Fruit fly (Drosophila melanogaster) whole organism, embryonic: ENCODE results near the gene CG44270.
A peak's percentile ranks its signal among the peaks of the same experiment; 100 is the strongest.

Experiments
- Awh ChIP-seq: fragments of 200-800 bp; sonication (Bioruptor generic); IDR thresholded peaks from 2 replicates; pipeline ENCODE4, ENCODE4 v1.3.6; 2022; ENCODE audit warnings: missing biosample characterization, missing genetic modification characterization
- B-H1 ChIP-seq: fragments of 200-800 bp; sonication (Bioruptor generic); IDR thresholded peaks from 3 replicates; pipeline ENCODE4 v1.3.6; 2022; ENCODE audit warnings: missing biosample characterization, missing genetic modification characterization
- CG1024 ChIP-seq: fragments of 200-800 bp; sonication (Bioruptor generic); IDR thresholded peaks from 2 replicates; pipeline ENCODE4 v1.3.6; 2022; ENCODE audit warnings: missing biosample characterization, missing genetic modification characterization
- CG10654 ChIP-seq: fragments of 200-800 bp; sonication (Bioruptor generic); optimal IDR thresholded peaks from 2 replicates; lab custom pipeline; 2016; ENCODE audit warnings: missing biosample characterization, missing genetic modification characterization
- CG11723 ChIP-seq: fragments of 200-800 bp; sonication (Bioruptor generic); optimal IDR thresholded peaks from 2 replicates; lab custom pipeline; 2017; ENCODE audit warnings: missing biosample characterization, mild to moderate bottlenecking, missing genetic modification characterization
- CG12219 ChIP-seq: fragments of 200-800 bp; sonication (Bioruptor generic); optimal IDR thresholded peaks from 3 replicates; lab custom pipeline; 2018; ENCODE audit warnings: missing biosample characterization, mild to moderate bottlenecking, missing genetic modification characterization
- CG14441 ChIP-seq: fragments of 200-800 bp; sonication (Bioruptor generic); IDR thresholded peaks from 2 replicates; pipeline ENCODE4 v1.3.6; 2022; ENCODE audit warnings: missing biosample characterization, missing genetic modification characterization
- CG14860 ChIP-seq: fragments of 200-800 bp; sonication (Bioruptor generic); IDR thresholded peaks from 3 replicates; pipeline ENCODE4 v1.3.6; 2022; ENCODE audit warnings: missing biosample characterization, missing genetic modification characterization; ENCODE audit not compliant: partially characterized antibody
- CG18599 ChIP-seq: fragments of 200-800 bp; sonication (Bioruptor generic); optimal IDR thresholded peaks from 3 replicates; lab custom pipeline; 2017; ENCODE audit warnings: missing biosample characterization, missing genetic modification characterization, mild to moderate bottlenecking, moderate library complexity, missing genetic modification reagents
- CG2202 ChIP-seq: fragments of 200-800 bp; sonication (Bioruptor generic); optimal IDR thresholded peaks from 2 replicates; lab custom pipeline; 2018; ENCODE audit warnings: missing biosample characterization, mild to moderate bottlenecking, missing genetic modification characterization
- CG30020 ChIP-seq: fragments of 200-800 bp; optimal IDR thresholded peaks from 2 replicates; lab custom pipeline; 2019; ENCODE audit warnings: missing biosample characterization, mild to moderate bottlenecking, missing genetic modification characterization, moderate library complexity
- CG3163 ChIP-seq: fragments of 200-800 bp; sonication (Bioruptor generic); optimal IDR thresholded peaks from 3 replicates; lab custom pipeline; 2016; ENCODE audit warnings: missing biosample characterization, missing genetic modification characterization
- CG33557 ChIP-seq: fragments of 200-800 bp; sonication (Bioruptor generic); optimal IDR thresholded peaks from 2 replicates; lab custom pipeline; 2019; ENCODE audit warnings: missing biosample characterization, mild to moderate bottlenecking, missing genetic modification characterization, moderate library complexity
- CG4707 ChIP-seq: fragments of 200-800 bp; sonication (Bioruptor generic); optimal IDR thresholded peaks from 2 replicates; lab custom pipeline; 2018; ENCODE audit warnings: missing biosample characterization, mild to moderate bottlenecking, missing genetic modification characterization, moderate library complexity
- CG5180 ChIP-seq: fragments of 200-800 bp; sonication (Bioruptor generic); optimal IDR thresholded peaks from 3 replicates; lab custom pipeline; 2017; ENCODE audit warnings: missing biosample characterization, missing genetic modification characterization, mild to moderate bottlenecking, moderate library complexity, missing genetic modification reagents
- CG6254 ChIP-seq: fragments of 200-800 bp; sonication (Bioruptor generic); optimal IDR thresholded peaks from 3 replicates; lab custom pipeline; 2017; ENCODE audit warnings: mild to moderate bottlenecking, missing biosample characterization, missing genetic modification reagents, missing genetic modification characterization
- CG6791 ChIP-seq: fragments of 200-800 bp; sonication (Bioruptor generic); IDR thresholded peaks from 3 replicates; pipeline ENCODE4 v1.3.6; 2022; ENCODE audit warnings: missing biosample characterization, missing genetic modification characterization; ENCODE audit not compliant: partially characterized antibody
- CG8359 ChIP-seq: fragments of 200-800 bp; sonication (Bioruptor generic); optimal IDR thresholded peaks from 2 replicates; lab custom pipeline; 2017; ENCODE audit warnings: missing biosample characterization, mild to moderate bottlenecking, missing genetic modification characterization, borderline replicate concordance
- CG8388 ChIP-seq: fragments of 200-800 bp; sonication (Bioruptor generic); optimal IDR thresholded peaks from 2 replicates; lab custom pipeline; 2019; ENCODE audit warnings: missing biosample characterization, mild to moderate bottlenecking, missing genetic modification characterization, moderate library complexity
- CG8765 ChIP-seq: fragments of 200-800 bp; sonication (Bioruptor generic); IDR thresholded peaks from 2 replicates; pipeline ENCODE4 v1.3.6; 2022; ENCODE audit warnings: missing biosample characterization, missing genetic modification characterization
- CG8944 ChIP-seq: fragments of 200-800 bp; sonication (Bioruptor generic); optimal IDR thresholded peaks from 3 replicates; lab custom pipeline; 2016; ENCODE audit warnings: missing biosample characterization, missing genetic modification characterization
- CG9932 ChIP-seq: fragments of 200-800 bp; sonication (Bioruptor generic); IDR thresholded peaks from 2 replicates; pipeline ENCODE4 v1.3.6; 2022; ENCODE audit warnings: missing biosample characterization, missing genetic modification characterization
- Camta ChIP-seq: fragments of 200-800 bp; sonication (Bioruptor generic); optimal IDR thresholded peaks from 2 replicates; lab custom pipeline; 2016; ENCODE audit warnings: missing biosample characterization, missing genetic modification characterization
- Doc2 ChIP-seq: fragments of 200-800 bp; sonication (Bioruptor generic); IDR thresholded peaks from 2 replicates; pipeline ENCODE4 v1.3.6; 2022; ENCODE audit warnings: missing biosample characterization, missing genetic modification characterization
- Hand ChIP-seq: fragments of 200-800 bp; sonication (Bioruptor generic); optimal IDR thresholded peaks from 2 replicates; lab custom pipeline; 2017; ENCODE audit warnings: mild to moderate bottlenecking, missing biosample characterization, missing genetic modification reagents, missing genetic modification characterization
- Hr3 ChIP-seq: fragments of 200-800 bp; sonication (Bioruptor generic); optimal IDR thresholded peaks from 3 replicates; lab custom pipeline; 2016; ENCODE audit warnings: missing biosample characterization, missing genetic modification characterization
- Oaz ChIP-seq: fragments of 200-800 bp; sonication (Bioruptor generic); IDR thresholded peaks from 2 replicates; pipeline ENCODE4 v1.3.6; 2022; ENCODE audit warnings: missing biosample characterization, missing genetic modification characterization
- Opbp ChIP-seq: fragments of 200-800 bp; sonication (Bioruptor generic); IDR thresholded peaks from 3 replicates; pipeline ENCODE4 v1.3.6; 2022; ENCODE audit warnings: missing biosample characterization, missing genetic modification characterization; ENCODE audit not compliant: partially characterized antibody
- Rx ChIP-seq: fragments of 200-800 bp; sonication (Bioruptor generic); IDR thresholded peaks from 2 replicates; pipeline ENCODE4 v1.3.6; 2022; ENCODE audit warnings: missing biosample characterization, missing genetic modification characterization
- amos ChIP-seq: fragments of 200-800 bp; sonication (Bioruptor generic); IDR thresholded peaks from 2 replicates; pipeline ENCODE4 v1.3.6; 2022; ENCODE audit warnings: missing biosample characterization, missing genetic modification characterization; ENCODE audit not compliant: partially characterized antibody
- ash1 ChIP-seq: fragments of 200-800 bp; sonication (Bioruptor generic); optimal IDR thresholded peaks from 2 replicates; lab custom pipeline; 2018; ENCODE audit warnings: missing biosample characterization, mild to moderate bottlenecking, missing genetic modification characterization
- br ChIP-seq: fragments of >200 bp; optimal IDR thresholded peaks from 2 replicates; lab custom pipeline; 2017
- bsh ChIP-seq, 2 experiments: fragments of 200-800 bp; sonication (Bioruptor generic); optimal IDR thresholded peaks; 2 replicates each; lab custom pipeline; 2017 to 2018; ENCODE audit warnings: mild to moderate bottlenecking in 2 of 2, missing biosample characterization in 2 of 2, missing genetic modification characterization in 2 of 2, moderate library complexity in 1 of 2
- btn ChIP-seq: fragments of 200-800 bp; sonication (Bioruptor generic); optimal IDR thresholded peaks from 2 replicates; lab custom pipeline; 2016; ENCODE audit warnings: missing biosample characterization, missing genetic modification characterization
- dan ChIP-seq: fragments of 200-800 bp; sonication (Bioruptor generic); IDR thresholded peaks from 2 replicates; pipeline ENCODE4 v1.3.6; 2022; ENCODE audit warnings: missing biosample characterization, missing genetic modification characterization
- ems ChIP-seq: fragments of 200-800 bp; sonication (Bioruptor generic); optimal IDR thresholded peaks from 3 replicates; lab custom pipeline; 2016; ENCODE audit warnings: missing biosample characterization, missing genetic modification characterization
- eyg ChIP-seq: fragments of 200-800 bp; sonication (Bioruptor generic); optimal IDR thresholded peaks from 3 replicates; lab custom pipeline; 2016; ENCODE audit warnings: missing biosample characterization, missing genetic modification characterization
- grn ChIP-seq: fragments of 200-800 bp; sonication (Bioruptor generic); optimal IDR thresholded peaks from 3 replicates; lab custom pipeline; 2017; ENCODE audit warnings: missing biosample characterization, missing genetic modification characterization
- org-1 ChIP-seq: fragments of 200-800 bp; sonication (Bioruptor generic); optimal IDR thresholded peaks from 2 replicates; lab custom pipeline; 2017; ENCODE audit warnings: missing biosample characterization, missing genetic modification characterization
- p53 ChIP-seq: fragments of 200-800 bp; sonication (Bioruptor generic); optimal IDR thresholded peaks from 2 replicates; lab custom pipeline; 2016; ENCODE audit warnings: missing biosample characterization, missing genetic modification characterization
- pan ChIP-seq, 4 experiments: fragments of >200 bp in 3 of 4; fragments of 200-800 bp in 1 of 4; sonication (Bioruptor generic) in 1 of 4; optimal IDR thresholded peaks in 3 of 4; IDR thresholded peaks in 1 of 4; 2 replicates each; pipeline versions ENCODE4 v1.3.6 to Lab custom; 2017 to 2022; ENCODE audit warnings: missing biosample characterization in 2 of 4, missing genetic modification characterization in 2 of 4, mixed read lengths in 1 of 4
- pb ChIP-seq: fragments of 200-800 bp; sonication (Bioruptor generic); optimal IDR thresholded peaks from 3 replicates; lab custom pipeline; 2016; ENCODE audit warnings: missing biosample characterization, missing genetic modification characterization
- pfk ChIP-seq: fragments of 200-800 bp; sonication (Bioruptor generic); optimal IDR thresholded peaks from 2 replicates; lab custom pipeline; 2018; ENCODE audit warnings: missing biosample characterization, mild to moderate bottlenecking, missing genetic modification characterization, moderate library complexity
- prd ChIP-seq, 3 experiments: fragments of >200 bp in 2 of 3; fragments of 200-800 bp in 1 of 3; sonication (Bioruptor generic) in 1 of 3; optimal IDR thresholded peaks in 2 of 3; IDR thresholded peaks in 1 of 3; 2 replicates in 2 of 3; 3 replicates in 1 of 3; pipeline versions ENCODE4 v1.3.6 to Lab custom; 2017 to 2022; ENCODE audit warnings: missing biosample characterization in 1 of 3, missing genetic modification characterization in 1 of 3
- ro ChIP-seq: fragments of 200-800 bp; sonication (Bioruptor generic); IDR thresholded peaks from 2 replicates; pipeline ENCODE4 v1.3.6; 2022; ENCODE audit warnings: missing biosample characterization, missing genetic modification characterization
- sim ChIP-seq: fragments of 200-800 bp; sonication (Bioruptor generic); IDR thresholded peaks from 2 replicates; pipeline ENCODE4 v1.3.6; 2022; ENCODE audit warnings: missing biosample characterization, missing genetic modification characterization
- tll ChIP-seq, 2 experiments: fragments of 200-800 bp in 1 of 2; fragments of >200 bp in 1 of 2; sonication (Bioruptor generic) in 1 of 2; optimal IDR thresholded peaks; 2 replicates each; lab custom pipeline; 2017 to 2019; ENCODE audit warnings: missing biosample characterization in 2 of 2, missing genetic modification characterization in 2 of 2, mild to moderate bottlenecking in 1 of 2, moderate library complexity in 1 of 2
- unpg ChIP-seq: fragments of 200-800 bp; sonication (Bioruptor generic); optimal IDR thresholded peaks from 3 replicates; lab custom pipeline; 2018; ENCODE audit warnings: missing biosample characterization, mild to moderate bottlenecking, missing genetic modification characterization, moderate library complexity
- wdn ChIP-seq: fragments of 200-800 bp; sonication (Bioruptor generic); IDR thresholded peaks from 2 replicates; pipeline ENCODE4 v1.3.6; 2022; ENCODE audit warnings: missing biosample characterization, missing genetic modification characterization
- yki ChIP-seq: fragments of >200 bp; optimal IDR thresholded peaks from 3 replicates; lab custom pipeline; 2018

Gene CG44270

dm6 chr2L:20527027-20527426 is 3.8 kb upstream of the CG44270 start (continued):
- TF ChIP-seq Camta (peak; percentile 5), amos (GFP tag; lab: Robert Waterston, UW) (no peak), Hr3 (GFP tag; lab: Kevin White, UChicago) (peak; percentile 50), ash1 (GFP tag; lab: Kevin White, UChicago) (no peak), CG8388 (GFP tag; lab: Kevin White, UChicago) (peak; percentile 45), B-H1 (no peak), CG9932 (GFP tag; lab: Robert Waterston, UW) (peak; percentile 52), br (lab: Kevin White, UChicago) (no peak), pan (optimal IDR thresholded peaks at IDR 0.05; lab: Kevin White, UChicago) (no peak), pan (GFP tag; optimal IDR thresholded peaks at IDR 0.05 in 1 of 2, IDR thresholded peaks at IDR 0.05 in 1 of 2) (peak in 1 of 2 experiments; percentile 59), CG3163 (no peak), btn (GFP tag; lab: Kevin White, UChicago) (no peak), CG14441 (peak; percentile 27; the same call in 1 of the 2 replicates), p53 (GFP tag; lab: Kevin White, UChicago) (no peak), Doc2 (GFP tag; lab: Robert Waterston, UW) (no peak), CG2202 (tag; lab: Kevin White, UChicago) (no peak), wdn (GFP tag; lab: Robert Waterston, UW) (no peak), CG33557 (GFP tag; lab: Kevin White, UChicago) (no peak), org-1 (peak; percentile 54), eyg (GFP tag; lab: Kevin White, UChicago) (no peak), CG30020 (tag; lab: Kevin White, UChicago) (no peak), Opbp (no peak), CG8765 (GFP tag; lab: Robert Waterston, UW) (no peak), Hand (peak; percentile 73), CG6791 (no peak), CG4707 (GFP tag; lab: Kevin White, UChicago) (peak; percentile 42), pfk (GFP tag; lab: Kevin White, UChicago) (no peak), Rx (GFP tag; lab: Robert Waterston, UW) (0 out of 2 replicates have a peak, but pooled peaks have one; percentile 40), sim (GFP tag; lab: Robert Waterston, UW) (no peak), CG18599 (peak; percentile 82), ems (GFP tag; lab: Kevin White, UChicago) (peak; percentile 55), bsh (GFP tag; optimal IDR thresholded peaks at IDR 0.05; lab: Kevin White, UChicago) (peak in 1 of 2 experiments; percentile 66), CG10654 (GFP tag; lab: Kevin White, UChicago) (no peak), CG8359 (GFP tag; lab: Kevin White, UChicago) (no peak), yki (no peak), pb (GFP tag; lab: Kevin White, UChicago) (no peak), dan (no peak), ro (no peak), CG14860 (no peak), prd (optimal IDR thresholded peaks at IDR 0.05; lab: Kevin White, UChicago) (no peak), prd (GFP tag; IDR thresholded peaks at IDR 0.05; lab: Robert Waterston, UW) (peak; percentile 58; the same call in 2 of the 3 replicates), Oaz (GFP tag; lab: Robert Waterston, UW) (no peak), CG1024 (GFP tag; lab: Robert Waterston, UW) (no peak), tll (GFP tag; optimal IDR thresholded peaks at IDR 0.05; lab: Kevin White, UChicago) (no peak), CG5180 (GFP tag; lab: Kevin White, UChicago) (peak; percentile 22), grn (GFP tag; lab: Kevin White, UChicago) (no peak), CG11723 (GFP tag; lab: Kevin White, UChicago) (no peak), CG6254 (no peak), Awh (GFP tag; lab: Robert Waterston, UW) (no peak), CG12219 (GFP tag; lab: Kevin White, UChicago) (peak; percentile 57), unpg (GFP tag; lab: Kevin White, UChicago) (peak; percentile 64), CG8944 (GFP tag; lab: Kevin White, UChicago) (peak; percentile 34)
